Worm (Caenorhabditis elegans) whole organism, L4 larva: ENCODE measurements around the gene alg-1.
A peak's percentile ranks its signal among the peaks of the same experiment; 100 is the strongest.
"Not testable (repeated sequence)": the region's sequence is repeated elsewhere in the genome, so short reads cannot be mapped to it uniquely, and the experiment has no call there.

Source experiments
- D1046.2 ChIP-seq: fragments of 200-800 bp; sonication (Bioruptor generic); IDR thresholded peaks from 2 replicates; pipeline ENCODE4 v1.3.6; 2022; ENCODE audit warnings: missing genetic modification characterization, missing compliant biosample characterization
- T20F7.1 ChIP-seq: fragments of 200-800 bp; sonication (Bioruptor generic); optimal IDR thresholded peaks from 2 replicates; lab custom pipeline; 2018; ENCODE audit warnings: mild to moderate bottlenecking, missing genetic modification characterization, missing compliant biosample characterization
- T26A8.4 ChIP-seq: fragments of 200-800 bp; sonication (Bioruptor generic); IDR thresholded peaks from 2 replicates; pipeline ENCODE4 v1.3.6; 2022; ENCODE audit warnings: missing genetic modification characterization, missing compliant biosample characterization
- Y105C5A.15 ChIP-seq: fragments of 200-800 bp; sonication (Bioruptor generic); IDR thresholded peaks from 2 replicates; pipeline ENCODE4 v1.3.6; 2022; ENCODE audit warnings: missing genetic modification characterization, missing compliant biosample characterization
- Y48G9A.11 ChIP-seq: fragments of 200-800 bp; sonication (Bioruptor generic); IDR thresholded peaks from 2 replicates; pipeline ENCODE4 v1.3.6; 2022; ENCODE audit warnings: missing genetic modification reagents, missing genetic modification characterization, missing compliant biosample characterization
- Y75B8A.6 ChIP-seq: fragments of 200-800 bp; sonication (Bioruptor generic); IDR thresholded peaks from 2 replicates; pipeline ENCODE4 v1.3.6; 2022; ENCODE audit warnings: missing genetic modification reagents, missing genetic modification characterization, missing compliant biosample characterization
- aha-1 ChIP-seq: fragments of 150-350 bp; peaks from one replicate; lab custom pipeline; 2014; ENCODE audit warnings: missing biosample characterization, missing genetic modification characterization
- aly-2 ChIP-seq: sonication (generic microtip); optimal IDR thresholded peaks from 2 replicates; lab custom pipeline; 2018; ENCODE audit warnings: missing biosample characterization, missing genetic modification characterization
- attf-4 ChIP-seq: sonication (generic microtip); optimal IDR thresholded peaks from 3 replicates; lab custom pipeline; 2017; ENCODE audit warnings: missing biosample characterization, missing genetic modification characterization
- ceh-20 ChIP-seq: fragments of 200-800 bp; sonication (Bioruptor generic); IDR thresholded peaks from 2 replicates; pipeline ENCODE4 v1.3.6; 2022; ENCODE audit warnings: missing genetic modification reagents, missing genetic modification characterization, missing compliant biosample characterization
- ceh-44 ChIP-seq: fragments of 200-800 bp; sonication (Bioruptor generic); IDR thresholded peaks from 2 replicates; pipeline ENCODE4 v1.3.6; 2022; ENCODE audit warnings: missing genetic modification reagents, missing genetic modification characterization, missing compliant biosample characterization
- ceh-62 ChIP-seq: sonication (generic microtip); optimal IDR thresholded peaks from 2 replicates; lab custom pipeline; 2017; ENCODE audit warnings: missing biosample characterization, missing genetic modification characterization
- ceh-82 ChIP-seq: sonication (generic microtip); optimal IDR thresholded peaks from 2 replicates; lab custom pipeline; 2017; ENCODE audit warnings: missing biosample characterization, missing genetic modification characterization
- ctbp-1 ChIP-seq: fragments of 200-800 bp; sonication (Bioruptor generic); IDR thresholded peaks from 2 replicates; pipeline ENCODE4 v1.3.6; 2022; ENCODE audit warnings: missing genetic modification reagents, missing genetic modification characterization, missing compliant biosample characterization
- daf-12 ChIP-seq: fragments of 150-350 bp; optimal IDR thresholded peaks from 2 replicates; lab custom pipeline; 2014; ENCODE audit warnings: missing biosample characterization, missing genetic modification reagents, missing genetic modification characterization
- daf-16 ChIP-seq, 3 experiments: sonication (generic microtip); optimal IDR thresholded peaks; 2 replicates each; lab custom pipeline; 2016 to 2017; ENCODE audit warnings: missing genetic modification characterization in 3 of 3, missing genetic modification reagents in 3 of 3, mild to moderate bottlenecking in 2 of 3, missing compliant biosample characterization in 2 of 3, missing biosample characterization in 1 of 3, moderate library complexity in 1 of 3
- dmd-6 ChIP-seq: fragments of 200-800 bp; sonication (Bioruptor generic); IDR thresholded peaks from 2 replicates; pipeline ENCODE4 v1.3.6; 2022; ENCODE audit warnings: missing genetic modification reagents, missing genetic modification characterization, missing compliant biosample characterization
- egl-43 ChIP-seq: fragments of 200-800 bp; sonication (Bioruptor generic); IDR thresholded peaks from 2 replicates; pipeline ENCODE4 v1.3.6; 2022; ENCODE audit warnings: missing genetic modification reagents, missing genetic modification characterization, missing compliant biosample characterization
- fos-1 ChIP-seq: fragments of 150-350 bp; optimal IDR thresholded peaks from 2 replicates; lab custom pipeline; 2014; ENCODE audit warnings: missing biosample characterization, missing genetic modification characterization
- hlh-11 ChIP-seq: fragments of 200-800 bp; sonication (Bioruptor generic); optimal IDR thresholded peaks from 2 replicates; lab custom pipeline; 2018; ENCODE audit warnings: mild to moderate bottlenecking, missing genetic modification characterization, missing compliant biosample characterization
- hmg-1.1 ChIP-seq: fragments of 200-800 bp; sonication (Bioruptor generic); IDR thresholded peaks from 2 replicates; pipeline ENCODE4 v1.3.6; 2022; ENCODE audit warnings: missing genetic modification reagents, missing genetic modification characterization, missing compliant biosample characterization
- lim-7 ChIP-seq: fragments of 200-800 bp; sonication (Bioruptor generic); IDR thresholded peaks from 2 replicates; pipeline ENCODE4 v1.3.6; 2022; ENCODE audit warnings: missing genetic modification characterization, missing compliant biosample characterization
- lin-1 ChIP-seq: fragments of 200-800 bp; sonication (Bioruptor generic); IDR thresholded peaks from 2 replicates; pipeline ENCODE4 v1.3.6; 2022; ENCODE audit warnings: missing genetic modification reagents, missing genetic modification characterization, missing compliant biosample characterization
- lin-13 ChIP-seq: fragments of 150-350 bp; optimal IDR thresholded peaks from 2 replicates; lab custom pipeline; 2014; ENCODE audit warnings: missing biosample characterization, missing genetic modification reagents, missing genetic modification characterization
- lin-29 ChIP-seq: fragments of 200-800 bp; sonication (Bioruptor generic); IDR thresholded peaks from 2 replicates; pipeline ENCODE4 v1.3.6; 2022; ENCODE audit warnings: missing genetic modification reagents, missing genetic modification characterization, missing compliant biosample characterization
- lin-38 ChIP-seq: fragments of 200-800 bp; sonication (Bioruptor generic); IDR thresholded peaks from 2 replicates; pipeline ENCODE4 v1.3.6; 2022; ENCODE audit warnings: missing genetic modification reagents, missing genetic modification characterization, missing compliant biosample characterization
- lin-39 ChIP-seq: fragments of 150-350 bp; optimal IDR thresholded peaks from 2 replicates; lab custom pipeline; 2014; ENCODE audit warnings: missing biosample characterization, missing genetic modification reagents, missing genetic modification characterization
- madf-5 ChIP-seq, 2 experiments: fragments of 200-800 bp; sonication (Bioruptor generic); IDR thresholded peaks; 2 replicates each; pipeline ENCODE4 v1.3.6; 2022; ENCODE audit warnings: missing compliant biosample characterization in 2 of 2, missing genetic modification characterization in 2 of 2
- madf-9 ChIP-seq: fragments of 200-800 bp; sonication (Bioruptor generic); conservative IDR thresholded peaks from 2 replicates; pipeline ENCODE4 v1.3.6; 2022; ENCODE audit warnings: missing genetic modification reagents, missing genetic modification characterization, missing compliant biosample characterization
- mdt-29 ChIP-seq: fragments of 200-800 bp; sonication (Bioruptor generic); IDR thresholded peaks from 2 replicates; pipeline ENCODE4 v1.3.6; 2022; ENCODE audit warnings: missing genetic modification reagents, missing genetic modification characterization, missing compliant biosample characterization
- mes-2 ChIP-seq: sonication (generic microtip); optimal IDR thresholded peaks from 2 replicates; lab custom pipeline; 2016; ENCODE audit warnings: missing genotype, mild to moderate bottlenecking, missing genetic modification characterization, missing compliant biosample characterization; ENCODE audit not compliant: poor library complexity, severe bottlenecking
- mxl-2 ChIP-seq: fragments of 200-800 bp; sonication (Bioruptor generic); conservative IDR thresholded peaks from 2 replicates; pipeline ENCODE4 v1.3.6; 2022; ENCODE audit warnings: missing genetic modification reagents, missing genetic modification characterization, missing compliant biosample characterization
- nhr-10 ChIP-seq: fragments of 150-350 bp; optimal IDR thresholded peaks from 2 replicates; lab custom pipeline; 2014; ENCODE audit warnings: missing biosample characterization, missing genetic modification characterization
- nhr-11 ChIP-seq: fragments of 150-350 bp; optimal IDR thresholded peaks from 2 replicates; lab custom pipeline; 2014; ENCODE audit warnings: missing biosample characterization, missing genetic modification characterization
- nhr-42 ChIP-seq: fragments of 200-800 bp; sonication (Bioruptor generic); IDR thresholded peaks from 2 replicates; pipeline ENCODE4 v1.3.6; 2022; ENCODE audit warnings: missing genetic modification characterization, missing compliant biosample characterization
- nhr-77 ChIP-seq: fragments of 150-350 bp; optimal IDR thresholded peaks from 2 replicates; lab custom pipeline; 2014; ENCODE audit warnings: missing biosample characterization, missing genetic modification characterization
- pha-4 ChIP-seq, 2 experiments: fragments of 150-350 bp in 1 of 2; fragments of 200-800 bp in 1 of 2; sonication (Bioruptor generic) in 1 of 2; IDR thresholded peaks in 1 of 2; optimal IDR thresholded peaks in 1 of 2; 2 replicates each; pipeline versions ENCODE4 v1.3.6 to Lab custom; 2014 to 2022; ENCODE audit warnings: missing genetic modification characterization in 2 of 2, missing genetic modification reagents in 2 of 2, missing biosample characterization in 1 of 2, missing compliant biosample characterization in 1 of 2
- pqm-1 ChIP-seq: sonication (generic microtip); optimal IDR thresholded peaks from 2 replicates; lab custom pipeline; 2017; ENCODE audit warnings: missing biosample characterization, missing genetic modification characterization
- rbr-2 ChIP-seq: sonication (generic microtip); optimal IDR thresholded peaks from 2 replicates; lab custom pipeline; 2016; ENCODE audit warnings: missing genotype, missing genetic modification characterization, missing compliant biosample characterization
- saeg-2 ChIP-seq: fragments of 200-800 bp; sonication (Bioruptor generic); IDR thresholded peaks from 2 replicates; pipeline ENCODE4 v1.3.6; 2022; ENCODE audit warnings: missing genetic modification reagents, missing genetic modification characterization, missing compliant biosample characterization
- set-16 ChIP-seq: fragments of 200-800 bp; sonication (Bioruptor generic); IDR thresholded peaks from 2 replicates; pipeline ENCODE4 v1.3.6; 2022; ENCODE audit warnings: missing genetic modification reagents, missing genetic modification characterization, missing compliant biosample characterization
- skn-1 ChIP-seq: fragments of 150-350 bp; optimal IDR thresholded peaks from 2 replicates; lab custom pipeline; 2014; ENCODE audit warnings: missing biosample characterization, missing genetic modification characterization
- spr-3 ChIP-seq: fragments of 200-800 bp; sonication (Bioruptor generic); optimal IDR thresholded peaks from 2 replicates; lab custom pipeline; 2018; ENCODE audit warnings: mild to moderate bottlenecking, missing genetic modification characterization, missing compliant biosample characterization
- tag-97 ChIP-seq: fragments of 200-800 bp; sonication (Bioruptor generic); IDR thresholded peaks from 2 replicates; pipeline ENCODE4 v1.3.6; 2022; ENCODE audit warnings: missing genetic modification characterization, missing compliant biosample characterization
- tra-1 ChIP-seq: fragments of 200-800 bp; sonication (Bioruptor generic); IDR thresholded peaks from 2 replicates; pipeline ENCODE4 v1.3.6; 2022; ENCODE audit warnings: missing genetic modification reagents, missing genetic modification characterization, missing compliant biosample characterization
- vab-7 ChIP-seq: fragments of 200-800 bp; sonication (Bioruptor generic); IDR thresholded peaks from 2 replicates; pipeline ENCODE4 v1.3.6; 2022; ENCODE audit warnings: missing genetic modification reagents, missing genetic modification characterization, missing compliant biosample characterization
- zip-2 ChIP-seq: fragments of 150-350 bp; optimal IDR thresholded peaks from 2 replicates; lab custom pipeline; 2014; ENCODE audit warnings: missing biosample characterization, missing genetic modification characterization
- ztf-11 ChIP-seq: fragments of 150-350 bp; optimal IDR thresholded peaks from 2 replicates; lab custom pipeline; 2014; ENCODE audit warnings: missing biosample characterization, missing genetic modification characterization
- ztf-7 ChIP-seq: fragments of 150-350 bp; optimal IDR thresholded peaks from 2 replicates; lab custom pipeline; 2014; ENCODE audit warnings: missing biosample characterization, missing genetic modification characterization

The alg-1 gene

ce11 chrX:13969257-13969968, 20.5 kb downstream of the alg-1 start (continued):
- TF ChIP-seq ztf-7 (tag; lab: Kevin White, UChicago), result peak; percentile 61
- TF ChIP-seq set-16, result peak; percentile 89
- TF ChIP-seq Y75B8A.6, result no peak
- peak; percentile 17 for TF ChIP-seq nhr-77
- TF ChIP-seq rbr-2 (tag; lab: Kevin White, UChicago), result peak; percentile 91
- no peak for TF ChIP-seq fos-1 (tag; lab: Kevin White, UChicago)
- no peak for TF ChIP-seq ceh-62 (tag; lab: Kevin White, UChicago)
- TF ChIP-seq nhr-11 (tag; lab: Kevin White, UChicago), result peak; percentile 78
- no peak for TF ChIP-seq lin-13 (GFP tag; lab: Kevin White, UChicago)
- TF ChIP-seq skn-1 (tag; lab: Kevin White, UChicago), result no peak
- no peak for TF ChIP-seq tag-97 (GFP tag; lab: Robert Waterston, UW)
- no peak for TF ChIP-seq mdt-29 (GFP tag; lab: Robert Waterston, UW)
- TF ChIP-seq T20F7.1 (GFP tag; lab: Kevin White, UChicago), result peak; percentile 56
- TF ChIP-seq daf-12 (tag; lab: Kevin White, UChicago), result no peak
- TF ChIP-seq ceh-20 (GFP tag; lab: Robert Waterston, UW), result peak; percentile 36; the same call in 1 of the 2 replicates
- no peak for TF ChIP-seq lin-29 (GFP tag; lab: Robert Waterston, UW)
- TF ChIP-seq pqm-1 (tag; lab: Kevin White, UChicago), result peak; percentile 25
- TF ChIP-seq lin-38, result no peak
- peak; percentile 69 for TF ChIP-seq mes-2
- peak; percentile 96 for TF ChIP-seq aha-1
- TF ChIP-seq attf-4, result no peak
- TF ChIP-seq ztf-11, result no peak
- TF ChIP-seq Y105C5A.15 (GFP tag; lab: Robert Waterston, UW), result no peak
- no peak for TF ChIP-seq zip-2 (tag; lab: Kevin White, UChicago)
- TF ChIP-seq hlh-11 (tag; lab: Kevin White, UChicago), result peak; percentile 96
- peak; percentile 75 for TF ChIP-seq dmd-6
- no peak for TF ChIP-seq ceh-44 (GFP tag; lab: Robert Waterston, UW)
- TF ChIP-seq pha-4 (GFP tag; IDR thresholded peaks at IDR 0.05; lab: Robert Waterston, UW), result peak; percentile 69
- TF ChIP-seq pha-4 (tag; optimal IDR thresholded peaks at IDR 0.05; lab: Kevin White, UChicago), result no peak
- no peak for TF ChIP-seq lin-39 (tag; lab: Kevin White, UChicago)
- TF ChIP-seq ceh-82, result no peak
- peak; percentile 86 for TF ChIP-seq ctbp-1 (GFP tag; lab: Robert Waterston, UW)
- TF ChIP-seq spr-3, result no peak
- no peak for TF ChIP-seq aly-2 (tag; lab: Kevin White, UChicago)
- TF ChIP-seq vab-7 (GFP tag; lab: Robert Waterston, UW), result no peak
- TF ChIP-seq daf-16 (GFP tag; optimal IDR thresholded peaks at IDR 0.05; lab: Kevin White, UChicago), result peak in 1 of 2 experiments; percentile 83
- peak; percentile 71 for TF ChIP-seq daf-16 (tag; optimal IDR thresholded peaks at IDR 0.05; lab: Kevin White, UChicago)
- no peak for TF ChIP-seq saeg-2 (GFP tag; lab: Robert Waterston, UW)
- peak; percentile 46 for TF ChIP-seq nhr-10
- 0 out of 4 replicates have a peak, but pooled peaks of 1 of the 2 experiments have one; percentile 5 for TF ChIP-seq madf-5 (GFP tag; IDR thresholded peaks at IDR 0.05; lab: Robert Waterston, UW)

DNA sequence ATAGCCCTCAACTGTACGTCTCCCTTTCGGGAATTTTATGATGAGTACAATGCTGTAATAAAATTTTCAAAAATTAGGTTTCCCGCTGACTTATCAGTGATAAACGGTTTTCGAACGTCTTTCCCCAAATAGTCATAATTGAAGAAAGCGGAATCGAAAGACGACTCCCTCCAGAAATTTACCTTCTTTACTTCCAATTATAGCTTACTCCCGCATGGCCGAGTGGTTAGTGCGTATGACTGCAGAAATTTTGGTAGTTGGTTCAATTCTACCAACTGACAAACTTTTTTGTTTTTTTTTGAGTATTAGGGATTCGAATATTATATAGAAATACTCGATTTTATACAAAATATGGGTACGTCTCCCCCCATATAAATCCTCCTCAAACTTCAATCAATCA, 24.2 kb downstream of the alg-1 start:
- TF ChIP-seq mxl-2 (GFP tag; lab: Robert Waterston, UW), result 0 out of 2 replicates have a peak, but pooled peaks have one; percentile 48
- TF ChIP-seq vab-7 (GFP tag; lab: Robert Waterston, UW), result peak; percentile 72
- peak; percentile 75 for TF ChIP-seq Y48G9A.11 (GFP tag; lab: Robert Waterston, UW)
- TF ChIP-seq T26A8.4 (GFP tag; lab: Robert Waterston, UW), result peak; percentile 81
- TF ChIP-seq madf-9 (GFP tag; lab: Robert Waterston, UW), result peak; percentile 68
- peak; percentile 32; the same call in 1 of the 2 replicates for TF ChIP-seq hmg-1.1 (GFP tag; lab: Robert Waterston, UW)
- TF ChIP-seq pha-4 (GFP tag; IDR thresholded peaks at IDR 0.05; lab: Robert Waterston, UW), result peak; percentile 93
- TF ChIP-seq pha-4 (tag; optimal IDR thresholded peaks at IDR 0.05; lab: Kevin White, UChicago), result not testable (repeated sequence)
- TF ChIP-seq lim-7 (GFP tag; lab: Robert Waterston, UW), result peak; percentile 96
- peak; percentile 38; the same call in 1 of the 2 replicates for TF ChIP-seq nhr-42 (GFP tag; lab: Robert Waterston, UW)
- TF ChIP-seq saeg-2 (GFP tag; lab: Robert Waterston, UW), result peak; percentile 47; the same call in 1 of the 2 replicates
- TF ChIP-seq D1046.2 (GFP tag; lab: Robert Waterston, UW), result 0 out of 2 replicates have a peak, but pooled peaks have one; percentile 51
- peak; percentile 93 for TF ChIP-seq tra-1
- peak; percentile 90 for TF ChIP-seq egl-43
- peak; percentile 81 for TF ChIP-seq lin-1 (GFP tag; lab: Robert Waterston, UW)
- peak; percentile 74 for TF ChIP-seq lin-38
- peak; percentile 33; the same call in 1 of the 2 replicates for TF ChIP-seq lin-29 (GFP tag; lab: Robert Waterston, UW)
- peak; percentile 48; the same call in 1 of the 2 replicates for TF ChIP-seq ceh-20 (GFP tag; lab: Robert Waterston, UW)
